Worm (Caenorhabditis elegans): Measurements from ENCODE around the gene Y54G2A.57.

DNA sequence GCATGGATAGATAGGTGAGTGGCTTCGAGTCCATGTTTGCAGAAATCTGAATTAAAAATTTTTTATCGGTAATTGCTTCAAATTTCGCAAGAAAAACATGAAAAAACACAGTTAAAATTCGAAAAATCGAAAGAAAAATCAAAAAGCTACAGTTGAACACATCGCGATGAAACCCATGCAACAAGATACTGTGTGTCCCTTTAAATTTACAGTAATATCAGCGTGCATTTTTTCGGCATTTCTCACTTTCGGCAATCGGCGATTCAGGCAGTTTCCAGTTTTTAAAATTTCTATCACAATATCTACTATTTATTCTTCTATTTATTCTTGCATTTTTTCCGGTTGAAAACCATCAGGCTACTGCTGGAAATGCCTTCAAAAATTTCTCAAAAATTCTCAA lies 47.5 kb upstream of the Y54G2A.57 start, which contains the start of gene fbxc-45:
- TF ChIP-seq ama-1 (optimal IDR thresholded peaks at IDR 0.05) (no peak), F13H6.1 (tag; optimal IDR thresholded peaks at IDR 0.05) (no peak), pha-4 (tag; optimal IDR thresholded peaks at IDR 0.05) (no peak), che-1 (tag; optimal IDR thresholded peaks at IDR 0.05) (no peak)
